Worm (Caenorhabditis elegans) whole organism, early embryonic: ENCODE data around the gene T07D4.2.

Experiments used
- B0310.2 ChIP-seq: sonication (generic microtip); optimal IDR thresholded peaks from 2 replicates; lab custom pipeline; 2016; ENCODE audit warnings: mild to moderate bottlenecking, missing genetic modification characterization, missing compliant biosample characterization
- F13C5.2 ChIP-seq: sonication (generic microtip); optimal IDR thresholded peaks from 2 replicates; lab custom pipeline; 2017; ENCODE audit warnings: mild to moderate bottlenecking, missing genetic modification characterization, inconsistent platforms, missing compliant biosample characterization
- aly-1 ChIP-seq: sonication (generic microtip); optimal IDR thresholded peaks from 2 replicates; lab custom pipeline; 2016; ENCODE audit warnings: missing genetic modification characterization, missing compliant biosample characterization
- ama-1 ChIP-seq: fragments of 150-350 bp; optimal IDR thresholded peaks from 2 replicates; lab custom pipeline; 2014
- ceh-13 ChIP-seq: fragments of 200-800 bp; sonication (Bioruptor generic); optimal IDR thresholded peaks from 2 replicates; lab custom pipeline; 2018; ENCODE audit warnings: mild to moderate bottlenecking, missing genetic modification characterization, missing compliant biosample characterization
- ceh-36 ChIP-seq: sonication (generic microtip); optimal IDR thresholded peaks from 2 replicates; lab custom pipeline; 2016; ENCODE audit warnings: missing genetic modification characterization, inconsistent platforms, missing compliant biosample characterization
- ets-7 ChIP-seq: sonication (generic microtip); optimal IDR thresholded peaks from 2 replicates; lab custom pipeline; 2016; ENCODE audit warnings: missing genotype, missing genetic modification characterization, missing compliant biosample characterization
- flt-1 ChIP-seq: fragments of 200-800 bp; sonication (Bioruptor generic); IDR thresholded peaks from 2 replicates; pipeline ENCODE4 v1.3.6; 2022; ENCODE audit warnings: missing genetic modification characterization, missing compliant biosample characterization
- hmbx-1 ChIP-seq: sonication (generic microtip); optimal IDR thresholded peaks from 2 replicates; lab custom pipeline; 2016; ENCODE audit warnings: mild to moderate bottlenecking, missing genetic modification characterization, missing compliant biosample characterization
- hmg-4 ChIP-seq: fragments of 200-800 bp; sonication (Bioruptor generic); optimal IDR thresholded peaks from 2 replicates; lab custom pipeline; 2018; ENCODE audit warnings: mild to moderate bottlenecking, missing genetic modification characterization, missing compliant biosample characterization
- hnd-1 ChIP-seq: sonication (generic microtip); optimal IDR thresholded peaks from 2 replicates; lab custom pipeline; 2016; ENCODE audit warnings: missing genetic modification characterization, missing compliant biosample characterization
- pes-1 ChIP-seq: fragments of 200-800 bp; sonication (Bioruptor generic); IDR thresholded peaks from 2 replicates; pipeline ENCODE4 v1.3.6; 2022; ENCODE audit warnings: missing genetic modification reagents, missing genetic modification characterization, missing compliant biosample characterization
- scrt-1 ChIP-seq: fragments of 200-800 bp; sonication (Bioruptor generic); IDR thresholded peaks from 2 replicates; pipeline ENCODE4 v1.3.6; 2022; ENCODE audit warnings: missing genetic modification characterization, missing compliant biosample characterization
- sea-1 ChIP-seq: fragments of 200-800 bp; sonication (Bioruptor generic); conservative IDR thresholded peaks from 2 replicates; pipeline ENCODE4 v1.3.6; 2022; ENCODE audit warnings: missing genetic modification characterization, missing compliant biosample characterization
- tbx-11 ChIP-seq: fragments of 200-800 bp; sonication (Bioruptor generic); IDR thresholded peaks from 2 replicates; pipeline ENCODE4 v1.3.6; 2022; ENCODE audit warnings: missing genetic modification characterization, missing compliant biosample characterization
- tbx-37 ChIP-seq: fragments of 200-800 bp; sonication (Bioruptor generic); conservative IDR thresholded peaks from 2 replicates; pipeline ENCODE4 v1.3.6; 2022; ENCODE audit warnings: missing genetic modification reagents, missing genetic modification characterization, missing compliant biosample characterization
- tra-4 ChIP-seq: sonication (generic microtip); optimal IDR thresholded peaks from 2 replicates; lab custom pipeline; 2017; ENCODE audit warnings: missing genetic modification characterization, missing compliant biosample characterization

The T07D4.2 gene

DNA sequence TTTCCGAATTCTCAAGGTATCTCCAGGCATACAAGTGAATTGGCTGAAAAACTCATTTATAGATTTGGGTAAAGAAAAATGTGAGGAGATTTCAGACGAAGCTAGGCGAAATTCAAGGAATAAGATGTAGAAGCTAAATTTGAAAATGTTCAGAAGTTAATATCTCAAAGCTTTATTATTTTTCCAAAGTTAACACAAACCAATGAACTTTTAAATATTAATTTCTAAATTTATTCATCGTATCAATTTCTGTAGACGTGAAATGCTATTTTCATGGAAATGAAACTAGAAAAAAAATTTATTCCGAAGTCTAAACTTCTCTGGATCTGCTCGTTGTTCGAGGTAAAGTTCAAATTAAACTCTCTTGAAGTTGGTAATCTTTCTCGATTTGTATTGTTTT is 28.4 kb downstream of the T07D4.2 start, which contains the start of gene agxt-1:
Gene agxt-1 (plus strand): TSS at position 301 of the 400 bp plus-strand sequence.
- TF ChIP-seq flt-1 (GFP tag; lab: Robert Waterston, UW) (no peak), F13C5.2 (tag; lab: Kevin White, UChicago) (no peak), ceh-36 (tag; lab: Kevin White, UChicago) (no peak), aly-1 (tag; lab: Kevin White, UChicago) (no peak), pes-1 (GFP tag; lab: Robert Waterston, UW) (no peak), tbx-37 (GFP tag; lab: Robert Waterston, UW) (no peak)

DNA sequence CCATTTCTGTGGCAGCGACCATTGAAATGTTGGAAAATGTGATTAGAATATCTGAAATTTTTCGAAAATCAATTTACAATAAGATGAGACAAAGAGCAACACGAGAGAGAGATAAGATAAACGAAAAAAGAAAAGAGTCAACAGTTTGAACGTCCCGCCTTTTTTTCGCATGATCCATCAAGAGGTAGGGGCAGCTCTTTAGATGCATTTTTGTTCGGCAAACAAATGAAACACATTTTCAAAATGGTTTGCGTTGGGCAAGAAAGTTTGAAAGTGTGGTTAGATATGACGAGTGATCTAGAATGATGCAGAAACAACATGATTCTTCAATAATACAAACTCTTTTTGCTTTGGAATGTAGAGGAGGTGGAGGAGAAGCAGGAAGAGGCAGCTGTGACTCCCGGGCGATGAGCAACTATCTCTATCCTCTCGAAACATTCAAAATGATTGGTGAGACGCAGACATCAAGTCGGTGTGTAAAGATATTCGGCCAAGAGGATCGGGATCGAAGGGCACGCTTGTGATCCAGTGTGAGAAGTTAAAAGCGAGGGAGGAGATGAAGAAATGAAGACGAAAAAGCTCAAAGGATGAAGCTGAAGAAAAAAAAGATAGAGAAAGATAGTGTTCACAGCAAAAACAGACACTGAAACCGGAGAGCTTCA is 29.1 kb downstream of the T07D4.2 start, which contains the start of gene F46C5.6:
Gene F46C5.6 (minus strand): TSS at position 51 of the 662 bp plus-strand sequence.
- TF ChIP-seq tbx-11 (GFP tag; lab: Robert Waterston, UW) (no peak), tra-4 (no peak), scrt-1 (GFP tag; lab: Robert Waterston, UW) (no peak)

DNA sequence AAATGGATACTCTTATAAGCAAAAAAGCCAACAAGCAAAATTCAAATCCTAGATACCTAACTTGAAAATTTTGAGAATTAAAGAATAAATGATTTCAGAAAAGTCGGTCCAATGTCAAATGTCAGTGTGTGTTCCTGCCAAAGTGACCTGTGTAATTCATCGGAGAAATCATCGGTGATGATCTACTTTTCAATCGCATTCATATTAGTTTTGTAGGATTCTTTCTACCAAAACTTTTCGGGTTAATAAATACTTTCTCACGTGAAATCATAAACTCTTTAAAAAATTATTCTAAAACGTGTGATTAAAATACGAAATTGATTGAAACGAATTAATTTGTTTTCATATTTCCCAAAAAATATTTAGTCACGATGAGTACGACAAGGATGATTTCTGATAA is 34.7 kb downstream of the T07D4.2 start, which contains the start of gene F46C5.7:
Gene F46C5.7 (plus strand): TSS at position 301 of the 400 bp plus-strand sequence.
- TF ChIP-seq hmg-4 (GFP tag; lab: Kevin White, UChicago) (no peak), ceh-36 (tag; lab: Kevin White, UChicago) (no peak), ama-1 (lab: Kevin White, UChicago) (no peak), flt-1 (GFP tag; lab: Robert Waterston, UW) (no peak), hnd-1 (tag; lab: Kevin White, UChicago) (no peak), ets-7 (tag; lab: Kevin White, UChicago) (no peak), F13C5.2 (tag; lab: Kevin White, UChicago) (no peak), B0310.2 (tag; lab: Kevin White, UChicago) (no peak), pes-1 (GFP tag; lab: Robert Waterston, UW) (no peak), sea-1 (GFP tag; lab: Robert Waterston, UW) (no peak)

DNA sequence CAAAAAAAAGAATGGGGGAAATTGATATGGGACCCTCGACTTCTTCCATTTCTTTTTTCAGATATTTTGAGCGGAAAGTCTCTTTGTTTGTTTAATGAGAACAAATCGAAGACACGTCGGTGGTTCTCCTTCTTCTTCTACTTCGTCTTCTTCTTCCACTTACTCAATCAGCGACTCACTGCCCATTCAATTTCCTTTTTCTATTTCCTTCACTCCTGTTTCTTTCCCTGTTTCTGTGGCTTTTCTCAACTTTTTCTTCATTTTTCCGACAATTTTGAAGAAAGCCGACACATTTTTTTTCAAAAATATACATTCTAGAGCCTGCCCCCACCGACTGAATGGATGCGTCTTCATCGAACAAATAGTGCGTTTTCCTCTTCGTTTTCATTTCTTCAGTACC is 37.9 kb downstream of the T07D4.2 start, which contains the start of gene F46C5.4:
Gene F46C5.4 (plus strand): TSS at position 222 of the 400 bp plus-strand sequence.
- no peak for TF ChIP-seq tbx-11 (GFP tag; lab: Robert Waterston, UW)
- TF ChIP-seq hmbx-1 (tag; lab: Kevin White, UChicago) = no peak
- no peak for TF ChIP-seq tra-4
- TF ChIP-seq flt-1 (GFP tag; lab: Robert Waterston, UW) = no peak
- TF ChIP-seq hnd-1 (tag; lab: Kevin White, UChicago) = no peak
- TF ChIP-seq tbx-37 (GFP tag; lab: Robert Waterston, UW) = no peak
- no peak for TF ChIP-seq B0310.2 (tag; lab: Kevin White, UChicago)
- TF ChIP-seq aly-1 (tag; lab: Kevin White, UChicago) = no peak
- TF ChIP-seq ceh-13 = no peak
- no peak for TF ChIP-seq hmg-4 (GFP tag; lab: Kevin White, UChicago)
- TF ChIP-seq F13C5.2 (tag; lab: Kevin White, UChicago) = no peak
- no peak for TF ChIP-seq ets-7 (tag; lab: Kevin White, UChicago)
- TF ChIP-seq ceh-36 (tag; lab: Kevin White, UChicago) = no peak

DNA sequence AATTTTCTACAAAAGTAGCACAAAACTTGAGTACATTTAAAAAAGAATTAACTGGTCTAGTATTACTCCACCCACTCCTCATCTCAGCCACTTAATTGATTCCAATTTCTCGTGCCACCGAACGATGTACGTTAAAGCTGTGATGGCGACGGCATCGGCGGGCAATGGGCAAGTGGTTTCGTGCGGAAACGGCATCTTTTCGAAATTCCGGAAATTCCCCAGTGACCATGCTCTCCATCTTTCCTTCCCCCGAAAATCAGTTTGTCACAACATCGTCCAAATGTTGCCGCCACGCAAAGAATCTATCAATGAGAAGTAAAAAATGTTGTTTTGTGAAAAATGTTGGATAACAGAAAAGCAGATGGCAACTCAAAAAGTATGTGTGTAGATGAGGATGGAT is 40.8 kb downstream of the T07D4.2 start:
- TF ChIP-seq flt-1 (GFP tag; lab: Robert Waterston, UW) (no peak), pes-1 (GFP tag; lab: Robert Waterston, UW) (no peak), tbx-11 (GFP tag; lab: Robert Waterston, UW) (no peak), aly-1 (tag; lab: Kevin White, UChicago) (no peak), ceh-13 (no peak), ama-1 (lab: Kevin White, UChicago) (no peak), hnd-1 (tag; lab: Kevin White, UChicago) (no peak), tbx-37 (GFP tag; lab: Robert Waterston, UW) (no peak), F13C5.2 (tag; lab: Kevin White, UChicago) (no peak)

DNA sequence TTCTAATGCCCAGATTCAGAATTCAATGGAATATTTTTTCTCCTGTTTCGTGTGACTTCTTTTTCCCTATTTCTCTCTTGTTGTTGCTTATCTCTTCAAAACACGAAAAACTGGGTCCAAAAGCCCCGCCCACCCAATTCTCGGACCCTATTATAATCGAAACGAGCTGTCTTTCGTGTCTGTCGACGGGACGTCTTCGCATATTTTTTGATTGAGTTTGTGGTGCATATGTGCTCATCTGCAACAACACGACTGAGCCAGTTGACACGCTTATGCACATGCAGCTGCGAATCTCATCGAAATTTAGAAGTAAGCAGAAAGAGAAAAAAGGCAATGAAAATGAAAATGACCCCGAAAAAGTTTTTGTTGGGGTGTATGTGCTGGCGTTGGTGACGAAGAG is 42.8 kb downstream of the T07D4.2 start:
- TF ChIP-seq ets-7 (tag; lab: Kevin White, UChicago) = no peak
- TF ChIP-seq ceh-13 = no peak
- no peak for TF ChIP-seq hmg-4 (GFP tag; lab: Kevin White, UChicago)
- TF ChIP-seq sea-1 (GFP tag; lab: Robert Waterston, UW) = no peak

DNA sequence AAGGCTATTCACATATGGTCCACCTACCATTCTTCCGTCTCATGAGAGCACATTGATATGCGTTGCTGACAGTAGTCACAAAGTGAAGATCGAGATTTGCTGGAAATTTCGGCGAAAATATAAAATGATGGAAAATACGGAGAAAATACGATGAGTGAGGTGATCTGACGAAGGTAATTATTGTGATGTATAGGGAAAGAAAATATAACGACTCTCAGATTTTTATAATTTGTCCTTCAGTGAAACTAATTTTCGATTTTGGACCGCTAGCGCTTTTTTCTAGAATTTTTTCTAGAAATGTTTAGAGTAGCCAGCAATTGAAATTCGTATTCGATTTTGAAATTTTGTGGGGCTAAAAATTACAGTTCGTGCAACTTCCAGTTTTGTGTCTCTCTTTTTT is 44.6 kb downstream of the T07D4.2 start, which contains the start of gene F46C5.2:
Gene F46C5.2 (minus strand): TSS at position 101 of the 400 bp plus-strand sequence.
- TF ChIP-seq B0310.2 (tag; lab: Kevin White, UChicago) = no peak
- TF ChIP-seq tra-4 = no peak
- no peak for TF ChIP-seq pes-1 (GFP tag; lab: Robert Waterston, UW)
- no peak for TF ChIP-seq sea-1 (GFP tag; lab: Robert Waterston, UW)
- no peak for TF ChIP-seq ets-7 (tag; lab: Kevin White, UChicago)
- no peak for TF ChIP-seq ama-1 (lab: Kevin White, UChicago)
- TF ChIP-seq aly-1 (tag; lab: Kevin White, UChicago) = no peak
- no peak for TF ChIP-seq hnd-1 (tag; lab: Kevin White, UChicago)
- no peak for TF ChIP-seq hmbx-1 (tag; lab: Kevin White, UChicago)
- TF ChIP-seq flt-1 (GFP tag; lab: Robert Waterston, UW) = no peak
- no peak for TF ChIP-seq ceh-13

DNA sequence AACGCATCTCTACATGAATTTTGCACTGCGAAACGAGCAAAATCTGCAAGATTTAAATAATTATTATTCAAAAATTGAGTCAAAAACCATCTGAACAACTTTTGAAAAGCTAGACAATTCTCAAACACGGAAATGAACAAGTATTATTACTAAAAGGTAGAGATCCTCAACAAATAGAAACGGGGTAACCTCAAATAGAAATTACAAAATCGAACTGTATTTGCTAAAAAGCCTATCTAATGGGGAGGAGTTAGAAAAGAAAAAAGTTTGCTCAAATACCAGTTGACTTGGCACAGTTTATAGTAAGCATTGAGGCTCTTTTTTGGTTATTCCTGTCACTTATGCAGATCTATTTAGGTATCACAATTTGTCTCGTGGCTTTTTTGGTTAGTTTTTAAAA is 48.0 kb downstream of the T07D4.2 start, which contains the start of gene nas-25:
Gene nas-25 (plus strand): TSS at position 301 of the 400 bp plus-strand sequence.
- no peak for TF ChIP-seq ama-1 (lab: Kevin White, UChicago)
- no peak for TF ChIP-seq hnd-1 (tag; lab: Kevin White, UChicago)
- no peak for TF ChIP-seq tbx-11 (GFP tag; lab: Robert Waterston, UW)
- no peak for TF ChIP-seq B0310.2 (tag; lab: Kevin White, UChicago)
- TF ChIP-seq tbx-37 (GFP tag; lab: Robert Waterston, UW) = no peak
- no peak for TF ChIP-seq F13C5.2 (tag; lab: Kevin White, UChicago)
- TF ChIP-seq hmg-4 (GFP tag; lab: Kevin White, UChicago) = no peak
- no peak for TF ChIP-seq flt-1 (GFP tag; lab: Robert Waterston, UW)
- no peak for TF ChIP-seq hmbx-1 (tag; lab: Kevin White, UChicago)
- TF ChIP-seq ceh-36 (tag; lab: Kevin White, UChicago) = no peak
- no peak for TF ChIP-seq sea-1 (GFP tag; lab: Robert Waterston, UW)
- TF ChIP-seq scrt-1 (GFP tag; lab: Robert Waterston, UW) = no peak
- no peak for TF ChIP-seq ceh-13
- no peak for TF ChIP-seq tra-4
- no peak for TF ChIP-seq pes-1 (GFP tag; lab: Robert Waterston, UW)
- no peak for TF ChIP-seq ets-7 (tag; lab: Kevin White, UChicago)
- no peak for TF ChIP-seq aly-1 (tag; lab: Kevin White, UChicago)
